Worm (Caenorhabditis elegans) whole organism, midembryonic: ENCODE data around the gene srbc-36.

Experiments used
- cog-1 ChIP-seq: sonication (generic microtip); optimal IDR thresholded peaks from 2 replicates; lab custom pipeline; 2016; ENCODE audit warnings: missing genetic modification characterization, missing compliant biosample characterization
- flt-1 ChIP-seq: fragments of 200-800 bp; sonication (Bioruptor generic); IDR thresholded peaks from 2 replicates; pipeline ENCODE4 v1.3.6; 2022; ENCODE audit warnings: missing genetic modification characterization, missing compliant biosample characterization
- klf-2 ChIP-seq: fragments of 200-800 bp; sonication (Bioruptor generic); conservative IDR thresholded peaks from 2 replicates; pipeline ENCODE4 v1.3.6; 2022; ENCODE audit warnings: missing genetic modification reagents, missing genetic modification characterization, missing compliant biosample characterization
- med-1 ChIP-seq: sonication (generic microtip); optimal IDR thresholded peaks from 2 replicates; lab custom pipeline; 2017; ENCODE audit warnings: missing genetic modification characterization, mild to moderate bottlenecking, missing compliant biosample characterization, antibody characterized with exemption, missing genetic modification reagents; ENCODE audit not compliant: insufficient read depth
- ref-1 ChIP-seq: fragments of 200-800 bp; sonication (Bioruptor generic); conservative IDR thresholded peaks from 2 replicates; pipeline ENCODE4 v1.3.6; 2022; ENCODE audit warnings: missing genetic modification reagents, missing genetic modification characterization, missing compliant biosample characterization
- tab-1 ChIP-seq: fragments of 200-800 bp; sonication (Bioruptor generic); IDR thresholded peaks from 2 replicates; pipeline ENCODE4 v1.3.6; 2022; ENCODE audit warnings: missing genetic modification characterization, missing compliant biosample characterization
- ztf-23 ChIP-seq: fragments of 200-800 bp; sonication (Bioruptor generic); IDR thresholded peaks from 2 replicates; pipeline ENCODE4 v1.3.6; 2022; ENCODE audit warnings: missing genetic modification reagents, missing genetic modification characterization, missing compliant biosample characterization
- ztf-29 ChIP-seq: fragments of 200-800 bp; sonication (Bioruptor generic); IDR thresholded peaks from 2 replicates; pipeline ENCODE4 v1.3.6; 2022; ENCODE audit warnings: missing genetic modification reagents, missing genetic modification characterization, missing compliant biosample characterization

DNA sequence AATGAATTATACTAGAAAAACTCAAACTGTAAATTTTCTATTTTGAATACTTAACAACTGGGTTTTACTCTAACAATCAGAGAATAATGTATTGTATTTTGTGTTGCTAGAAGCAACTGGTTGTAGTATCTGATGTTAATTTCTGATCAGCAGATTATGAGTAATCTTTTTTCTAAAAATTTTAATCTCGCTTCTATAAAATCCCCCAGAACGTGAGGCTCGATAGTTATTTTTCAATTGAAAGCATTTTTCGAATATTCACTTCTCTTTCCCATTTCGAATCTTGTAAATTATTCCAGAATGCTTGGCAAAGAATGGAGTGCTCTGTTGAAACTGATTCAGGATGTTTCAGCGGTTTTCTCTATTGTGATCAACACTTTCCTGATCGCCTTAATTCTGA lies 27.6 kb upstream of the srbc-36 start, which contains the start of gene str-227:
- TF ChIP-seq cog-1 (tag; lab: Kevin White, UChicago) (no peak), flt-1 (GFP tag; lab: Robert Waterston, UW) (no peak), klf-2 (GFP tag; lab: Robert Waterston, UW) (no peak), ref-1 (GFP tag; lab: Robert Waterston, UW) (no peak), ztf-29 (GFP tag; lab: Robert Waterston, UW) (no peak), tab-1 (no peak), ztf-23 (GFP tag; lab: Robert Waterston, UW) (no peak), med-1 (GFP tag; lab: Kevin White, UChicago) (no peak)
